Worm (Caenorhabditis elegans) whole organism, L3 larva: ENCODE measurements around the gene tsr-1.

Experiments used
- ZK546.5 ChIP-seq: sonication (generic microtip); optimal IDR thresholded peaks from 2 replicates; lab custom pipeline; 2017; ENCODE audit warnings: missing biosample characterization, missing genetic modification characterization
- ceh-28 ChIP-seq: fragments of 150-350 bp; optimal IDR thresholded peaks from 2 replicates; lab custom pipeline; 2014; ENCODE audit warnings: missing biosample characterization, missing genetic modification reagents, missing genetic modification characterization
- lin-39 ChIP-seq: fragments of 150-350 bp; optimal IDR thresholded peaks from 2 replicates; lab custom pipeline; 2018; ENCODE audit warnings: missing biosample characterization, missing genetic modification reagents, missing genetic modification characterization
- nhr-11 ChIP-seq: fragments of 150-350 bp; optimal IDR thresholded peaks from 2 replicates; lab custom pipeline; 2014; ENCODE audit warnings: missing biosample characterization, missing genetic modification characterization
- nhr-237 ChIP-seq: fragments of 150-350 bp; optimal IDR thresholded peaks from 2 replicates; lab custom pipeline; 2014; ENCODE audit warnings: missing biosample characterization, missing genetic modification characterization
- sea-2 ChIP-seq: fragments of 150-350 bp; sonication (generic microtip); optimal IDR thresholded peaks from 4 replicates; lab custom pipeline; 2014; ENCODE audit warnings: missing biosample characterization, missing genetic modification reagents, missing genetic modification characterization

ce11 chrII:2420685-2421084, 52.5 kb downstream of the tsr-1 start:
- TF ChIP-seq lin-39 (tag; lab: Kevin White, UChicago) (no peak), sea-2 (GFP tag; lab: Kevin White, UChicago) (no peak), ceh-28 (tag; lab: Kevin White, UChicago) (no peak), nhr-11 (no peak), nhr-237 (tag; lab: Kevin White, UChicago) (no peak), ZK546.5 (tag; lab: Kevin White, UChicago) (no peak)
